Worm (Caenorhabditis elegans) whole organism, L1 larva: ENCODE data around the gene Y60A3A.25.

Source experiments
- aly-2 ChIP-seq: fragments of 150-350 bp; optimal IDR thresholded peaks from 2 replicates; lab custom pipeline; 2014; ENCODE audit warnings: missing biosample characterization, missing genetic modification characterization
- blmp-1 ChIP-seq: fragments of 150-350 bp; optimal IDR thresholded peaks from 2 replicates; lab custom pipeline; 2014; ENCODE audit warnings: missing biosample characterization, missing genetic modification characterization
- ceh-82 ChIP-seq, 3 experiments: fragments of 150-350 bp in 1 of 3; sonication (generic microtip) in 2 of 3; optimal IDR thresholded peaks; 2 replicates each; lab custom pipeline; 2014 to 2017; ENCODE audit warnings: missing biosample characterization in 3 of 3, missing genetic modification characterization in 3 of 3
- elt-2 ChIP-seq: sonication (generic microtip); optimal IDR thresholded peaks from 2 replicates; lab custom pipeline; 2016; ENCODE audit warnings: missing genetic modification characterization, mild to moderate bottlenecking, inconsistent platforms, missing compliant biosample characterization, missing genetic modification reagents
- fkh-10 ChIP-seq: sonication (generic microtip); optimal IDR thresholded peaks from 2 replicates; lab custom pipeline; 2017; ENCODE audit warnings: missing biosample characterization, missing genetic modification reagents, missing genetic modification characterization
- nhr-71 ChIP-seq: sonication (generic microtip); optimal IDR thresholded peaks from 2 replicates; lab custom pipeline; 2016; ENCODE audit warnings: mild to moderate bottlenecking, missing genetic modification characterization, moderate library complexity, missing compliant biosample characterization
- pag-3 ChIP-seq: sonication (generic microtip); optimal IDR thresholded peaks from 2 replicates; lab custom pipeline; 2017; ENCODE audit warnings: missing genetic modification characterization, mild to moderate bottlenecking, missing compliant biosample characterization, antibody characterized with exemption, borderline replicate concordance; ENCODE audit not compliant: insufficient read depth
- snpc-4 ChIP-seq: fragments of 150-350 bp; optimal IDR thresholded peaks from 2 replicates; lab custom pipeline; 2014; ENCODE audit warnings: missing biosample characterization, missing genetic modification characterization
- sptf-1 ChIP-seq: fragments of 150-350 bp; optimal IDR thresholded peaks from 2 replicates; lab custom pipeline; 2014; ENCODE audit warnings: missing biosample characterization, missing genetic modification characterization

DNA sequence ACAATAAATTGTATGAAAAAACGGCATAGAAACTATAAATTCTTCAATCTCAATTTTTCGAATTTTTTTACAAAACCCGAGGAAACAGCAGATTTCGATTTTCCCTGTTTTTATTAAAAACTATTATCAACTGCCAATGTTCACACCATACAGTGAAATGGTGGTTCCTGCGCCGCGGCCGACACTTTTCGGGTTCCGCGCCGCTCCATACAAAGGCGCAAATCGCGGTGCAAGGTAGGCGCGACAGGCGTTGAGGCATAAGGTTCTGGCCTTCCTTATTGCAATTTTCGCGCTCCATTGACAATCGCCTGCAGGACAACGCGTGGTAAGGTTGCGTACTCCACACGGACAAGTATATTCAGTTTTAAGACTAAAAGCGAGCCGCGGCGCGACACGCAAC lies 7.2 kb downstream of the Y60A3A.25 start:
- TF ChIP-seq sptf-1 (tag; lab: Kevin White, UChicago) (no peak), blmp-1 (tag; lab: Kevin White, UChicago) (no peak), nhr-71 (tag; lab: Kevin White, UChicago) (no peak), pag-3 (tag; lab: Kevin White, UChicago) (no peak), fkh-10 (no peak), ceh-82 (tag; optimal IDR thresholded peaks at IDR 0.05; lab: Kevin White, UChicago) (no peak), aly-2 (tag; lab: Kevin White, UChicago) (no peak), snpc-4 (tag; lab: Kevin White, UChicago) (no peak), elt-2 (tag; lab: Kevin White, UChicago) (no peak)
